Fruit fly (Drosophila melanogaster) whole organism, pupa: ENCODE results near the gene CG15743.

ENCODE experiments used
- CG10348 ChIP-seq: fragments of 200-800 bp; sonication (Bioruptor generic); IDR thresholded peaks from 2 replicates; pipeline ENCODE4 v1.3.6; 2022; ENCODE audit warnings: missing biosample characterization, missing genetic modification characterization
- CG12605 ChIP-seq: fragments of 200-800 bp; sonication (Bioruptor generic); IDR thresholded peaks from 2 replicates; pipeline ENCODE4 v1.3.6; 2022; ENCODE audit warnings: missing biosample characterization, missing genetic modification characterization
- CG13204 ChIP-seq: fragments of 200-800 bp; sonication (Bioruptor generic); optimal IDR thresholded peaks from 2 replicates; lab custom pipeline; 2018; ENCODE audit warnings: missing biosample characterization, mild to moderate bottlenecking, missing genetic modification characterization, moderate library complexity
- CG8159 ChIP-seq: fragments of 200-800 bp; sonication (Bioruptor generic); optimal IDR thresholded peaks from 3 replicates; lab custom pipeline; 2018; ENCODE audit warnings: missing biosample characterization, mild to moderate bottlenecking, missing genetic modification characterization, moderate library complexity
- CG9948 ChIP-seq: fragments of 200-800 bp; sonication (Bioruptor generic); optimal IDR thresholded peaks from 2 replicates; lab custom pipeline; 2018; ENCODE audit warnings: missing biosample characterization, mild to moderate bottlenecking, missing genetic modification characterization, moderate library complexity
- EcR ChIP-seq: fragments of 200-800 bp; sonication (Bioruptor generic); optimal IDR thresholded peaks from 3 replicates; lab custom pipeline; 2019; ENCODE audit warnings: missing biosample characterization, missing genetic modification characterization, mild to moderate bottlenecking, moderate library complexity, missing genetic modification reagents
- Ets98B ChIP-seq: fragments of 200-800 bp; sonication (Bioruptor generic); IDR thresholded peaks from 2 replicates; pipeline ENCODE4 v1.3.6; 2022; ENCODE audit warnings: missing biosample characterization, missing genetic modification characterization
- Pif1A ChIP-seq: fragments of 200-800 bp; sonication (Bioruptor generic); optimal IDR thresholded peaks from 3 replicates; lab custom pipeline; 2016; ENCODE audit warnings: missing biosample characterization, missing genetic modification characterization
- fd96Ca ChIP-seq: fragments of 200-800 bp; sonication (Bioruptor generic); IDR thresholded peaks from 3 replicates; pipeline ENCODE4 v1.3.6; 2022; ENCODE audit warnings: missing biosample characterization, missing genetic modification characterization
- rn ChIP-seq: fragments of 200-800 bp; sonication (Bioruptor generic); IDR thresholded peaks from 2 replicates; pipeline ENCODE4 v1.3.6; 2022; ENCODE audit warnings: missing biosample characterization, missing genetic modification characterization

DNA sequence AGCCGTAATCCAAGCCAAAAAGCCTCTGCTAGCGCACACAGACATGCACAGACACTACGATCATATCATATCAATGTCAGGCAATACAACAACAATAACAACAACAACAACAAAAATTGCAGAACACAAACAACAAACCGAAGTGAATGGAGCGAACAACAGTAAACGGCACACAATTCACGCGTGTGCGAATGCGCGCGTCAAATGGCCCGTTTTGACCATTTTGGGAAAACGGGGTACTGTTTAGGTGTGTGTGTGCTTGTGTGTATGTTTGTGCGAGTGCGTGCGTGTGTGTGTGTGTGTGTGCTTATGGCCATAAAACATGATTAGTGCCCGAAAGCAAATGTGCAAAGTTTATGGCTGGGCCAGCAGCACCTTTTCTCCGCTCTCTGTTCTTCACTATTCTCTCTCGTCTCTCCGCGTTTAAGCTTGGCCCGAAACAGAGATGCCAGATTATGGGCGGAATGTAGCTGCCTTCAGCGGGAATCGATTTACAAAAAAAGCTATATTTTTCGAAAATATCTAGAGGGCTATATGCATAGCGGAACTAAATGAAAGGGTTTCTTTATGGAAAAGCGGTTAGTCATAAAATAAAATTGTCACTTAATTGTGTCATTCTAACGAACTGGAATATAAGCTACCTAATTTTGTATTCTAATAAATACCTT, 15.5 kb downstream of the CG15743 start:
- TF ChIP-seq CG12605 (GFP tag; lab: Robert Waterston, UW) (no peak), CG8159 (no peak), CG10348 (GFP tag; lab: Robert Waterston, UW) (no peak), CG13204 (no peak), Ets98B (no peak), EcR (GFP tag; lab: Kevin White, UChicago) (no peak), CG9948 (tag; lab: Kevin White, UChicago) (no peak), rn (GFP tag; lab: Robert Waterston, UW) (no peak), fd96Ca (GFP tag; lab: Robert Waterston, UW) (no peak), Pif1A (GFP tag; lab: Kevin White, UChicago) (no peak)
